Fruit fly (Drosophila melanogaster) whole organism, embryonic: ENCODE measurements around the gene CG46465.

Experiments used
- Awh ChIP-seq: fragments of 200-800 bp; sonication (Bioruptor generic); IDR thresholded peaks from 2 replicates; pipeline ENCODE4, ENCODE4 v1.3.6; 2022; ENCODE audit warnings: missing biosample characterization, missing genetic modification characterization
- B-H2 ChIP-seq: fragments of 200-800 bp; sonication (Bioruptor generic); optimal IDR thresholded peaks from 2 replicates; lab custom pipeline; 2018; ENCODE audit warnings: missing biosample characterization, mild to moderate bottlenecking, missing genetic modification characterization
- CG10321 ChIP-seq: fragments of 200-800 bp; sonication (Bioruptor generic); IDR thresholded peaks from 2 replicates; pipeline ENCODE4 v1.3.6; 2022; ENCODE audit warnings: missing biosample characterization, missing genetic modification characterization
- CG11560 ChIP-seq: fragments of 200-800 bp; sonication (Bioruptor generic); IDR thresholded peaks from 3 replicates; pipeline ENCODE4 v1.3.6; 2022; ENCODE audit warnings: missing biosample characterization, missing genetic modification characterization
- CG13424 ChIP-seq: fragments of 200-800 bp; sonication (Bioruptor generic); optimal IDR thresholded peaks from 2 replicates; lab custom pipeline; 2019; ENCODE audit warnings: missing biosample characterization, mild to moderate bottlenecking, missing genetic modification characterization, moderate library complexity
- CG13624 ChIP-seq: fragments of 200-800 bp; sonication (Bioruptor generic); optimal IDR thresholded peaks from 2 replicates; lab custom pipeline; 2016; ENCODE audit warnings: missing biosample characterization, missing genetic modification characterization
- CG14667 ChIP-seq: fragments of 200-800 bp; sonication (Bioruptor generic); IDR thresholded peaks from 2 replicates; pipeline ENCODE4 v1.3.6; 2022; ENCODE audit warnings: missing biosample characterization, missing genetic modification characterization
- CG17568 ChIP-seq: fragments of 200-800 bp; sonication (Bioruptor generic); optimal IDR thresholded peaks from 2 replicates; lab custom pipeline; 2018; ENCODE audit warnings: missing biosample characterization, mild to moderate bottlenecking, missing genetic modification characterization, moderate library complexity
- CG17802 ChIP-seq: fragments of 200-800 bp; sonication (Bioruptor generic); optimal IDR thresholded peaks from 2 replicates; lab custom pipeline; 2018; ENCODE audit warnings: missing biosample characterization, mild to moderate bottlenecking, missing genetic modification characterization, moderate library complexity
- CG2202 ChIP-seq: fragments of 200-800 bp; sonication (Bioruptor generic); optimal IDR thresholded peaks from 2 replicates; lab custom pipeline; 2018; ENCODE audit warnings: missing biosample characterization, mild to moderate bottlenecking, missing genetic modification characterization
- CG2678 ChIP-seq: fragments of 200-800 bp; sonication (Bioruptor generic); optimal IDR thresholded peaks from 3 replicates; lab custom pipeline; 2019; ENCODE audit warnings: missing biosample characterization, mild to moderate bottlenecking, missing genetic modification characterization, moderate library complexity
- CG32772 ChIP-seq: fragments of 200-800 bp; sonication (Bioruptor generic); IDR thresholded peaks from 2 replicates; pipeline ENCODE4 v1.3.6; 2022; ENCODE audit warnings: missing biosample characterization, missing genetic modification characterization
- CG33213 ChIP-seq: fragments of 200-800 bp; sonication (Bioruptor generic); optimal IDR thresholded peaks from 3 replicates; lab custom pipeline; 2016; ENCODE audit warnings: missing biosample characterization, missing genetic modification characterization
- CG34422 ChIP-seq: fragments of 200-800 bp; sonication (Bioruptor generic); IDR thresholded peaks from 3 replicates; pipeline ENCODE4 v1.3.6; 2022; ENCODE audit warnings: missing biosample characterization, missing genetic modification characterization
- CG42726 ChIP-seq: fragments of 200-800 bp; sonication (Bioruptor generic); IDR thresholded peaks from 2 replicates; pipeline ENCODE4 v1.3.6; 2022; ENCODE audit warnings: missing biosample characterization, missing genetic modification characterization; ENCODE audit not compliant: partially characterized antibody
- CG43689 ChIP-seq: fragments of 200-800 bp; sonication (Bioruptor generic); IDR thresholded peaks from 2 replicates; pipeline ENCODE4 v1.3.6; 2022; ENCODE audit warnings: missing biosample characterization, missing genetic modification characterization
- CG4854 ChIP-seq: fragments of 200-800 bp; sonication (Bioruptor generic); optimal IDR thresholded peaks from 2 replicates; lab custom pipeline; 2016; ENCODE audit warnings: missing biosample characterization, missing genetic modification characterization, inconsistent platforms
- CG8765 ChIP-seq: fragments of 200-800 bp; sonication (Bioruptor generic); IDR thresholded peaks from 2 replicates; pipeline ENCODE4 v1.3.6; 2022; ENCODE audit warnings: missing biosample characterization, missing genetic modification characterization
- CG8944 ChIP-seq: fragments of 200-800 bp; sonication (Bioruptor generic); optimal IDR thresholded peaks from 3 replicates; lab custom pipeline; 2016; ENCODE audit warnings: missing biosample characterization, missing genetic modification characterization
- CrebB ChIP-seq: fragments of 200-800 bp; sonication (Bioruptor generic); optimal IDR thresholded peaks from 3 replicates; lab custom pipeline; 2018; ENCODE audit warnings: missing biosample characterization, mild to moderate bottlenecking, missing genetic modification characterization
- H2.0 ChIP-seq: fragments of 200-800 bp; sonication (Bioruptor generic); IDR thresholded peaks from 2 replicates; pipeline ENCODE4 v1.3.6; 2022; ENCODE audit warnings: missing biosample characterization, missing genetic modification characterization
- Hmr ChIP-seq: fragments of 200-800 bp; sonication (Bioruptor generic); optimal IDR thresholded peaks from 3 replicates; lab custom pipeline; 2017; ENCODE audit warnings: mild to moderate bottlenecking, missing biosample characterization, missing genetic modification reagents, missing genetic modification characterization
- NC2α ChIP-seq: fragments of 200-800 bp; sonication (Bioruptor generic); optimal IDR thresholded peaks from 2 replicates; lab custom pipeline; 2016; ENCODE audit warnings: missing biosample characterization, missing genetic modification characterization
- Oli ChIP-seq: fragments of 200-800 bp; sonication (Bioruptor generic); optimal IDR thresholded peaks from 2 replicates; lab custom pipeline; 2018; ENCODE audit warnings: missing biosample characterization, mild to moderate bottlenecking, missing genetic modification characterization, moderate library complexity
- Rx ChIP-seq: fragments of 200-800 bp; sonication (Bioruptor generic); IDR thresholded peaks from 2 replicates; pipeline ENCODE4 v1.3.6; 2022; ENCODE audit warnings: missing biosample characterization, missing genetic modification characterization
- Sin3A ChIP-seq: fragments of >200 bp; optimal IDR thresholded peaks from 2 replicates; lab custom pipeline; 2018
- Stat92E ChIP-seq, 3 experiments: fragments of >200 bp in 2 of 3; fragments of 200-800 bp in 1 of 3; sonication (Bioruptor generic) in 1 of 3; optimal IDR thresholded peaks; 2 replicates each; lab custom pipeline; 2017 to 2019; ENCODE audit warnings: missing biosample characterization in 3 of 3, missing genetic modification characterization in 3 of 3, mild to moderate bottlenecking in 1 of 3, moderate library complexity in 1 of 3
- Taf1 ChIP-seq: fragments of 200-800 bp; sonication (Bioruptor generic); IDR thresholded peaks from 2 replicates; pipeline ENCODE4 v1.3.6; 2022; ENCODE audit warnings: missing biosample characterization, missing genetic modification characterization
- ac ChIP-seq: fragments of 200-800 bp; sonication (Bioruptor generic); optimal IDR thresholded peaks from 3 replicates; lab custom pipeline; 2017; ENCODE audit warnings: missing biosample characterization, mild to moderate bottlenecking, missing genetic modification characterization
- ato ChIP-seq: fragments of 200-800 bp; sonication (Bioruptor generic); IDR thresholded peaks from 2 replicates; pipeline ENCODE4 v1.3.6; 2022; ENCODE audit warnings: missing biosample characterization, missing genetic modification characterization; ENCODE audit not compliant: partially characterized antibody
- bigmax ChIP-seq: fragments of 200-800 bp; sonication (Bioruptor generic); optimal IDR thresholded peaks from 2 replicates; lab custom pipeline; 2018; ENCODE audit warnings: missing biosample characterization, mild to moderate bottlenecking, missing genetic modification characterization
- dysf ChIP-seq: fragments of 200-800 bp; sonication (Bioruptor generic); IDR thresholded peaks from 3 replicates; pipeline ENCODE4 v1.3.6; 2022; ENCODE audit warnings: missing biosample characterization, missing genetic modification characterization
- eve ChIP-seq, 2 experiments: fragments of >200 bp; optimal IDR thresholded peaks; 2 replicates each; lab custom pipeline; 2017; ENCODE audit warnings: missing biosample characterization in 2 of 2, missing genetic modification characterization in 2 of 2
- fu2 ChIP-seq: fragments of 200-800 bp; sonication (Bioruptor generic); optimal IDR thresholded peaks from 2 replicates; lab custom pipeline; 2016; ENCODE audit warnings: missing biosample characterization, missing genetic modification characterization
- gcm ChIP-seq: fragments of 200-800 bp; sonication (Bioruptor generic); optimal IDR thresholded peaks from 2 replicates; lab custom pipeline; 2019; ENCODE audit warnings: missing biosample characterization, mild to moderate bottlenecking, missing genetic modification characterization, moderate library complexity
- h ChIP-seq: fragments of >200 bp; optimal IDR thresholded peaks from 2 replicates; lab custom pipeline; 2017
- insv ChIP-seq, 2 experiments: fragments of 200-800 bp; sonication (Bioruptor generic); optimal IDR thresholded peaks; 3 replicates each; lab custom pipeline; 2016 to 2018; ENCODE audit warnings: missing biosample characterization in 2 of 2, missing genetic modification characterization in 2 of 2
- jumu ChIP-seq: fragments of 200-800 bp; sonication (Bioruptor generic); optimal IDR thresholded peaks from 3 replicates; lab custom pipeline; 2016; ENCODE audit warnings: missing biosample characterization, missing genetic modification characterization
- mirr ChIP-seq: fragments of 200-800 bp; sonication (Bioruptor generic); optimal IDR thresholded peaks from 3 replicates; lab custom pipeline; 2018; ENCODE audit warnings: missing biosample characterization, mild to moderate bottlenecking, missing genetic modification characterization
- mld ChIP-seq: fragments of 200-800 bp; sonication (Bioruptor generic); IDR thresholded peaks from 3 replicates; pipeline ENCODE4 v1.3.6; 2022; ENCODE audit warnings: missing biosample characterization, missing genetic modification characterization; ENCODE audit not compliant: partially characterized antibody
- peb ChIP-seq: fragments of 200-800 bp; sonication (Bioruptor generic); IDR thresholded peaks from 2 replicates; pipeline ENCODE4 v1.3.6; 2022; ENCODE audit warnings: missing biosample characterization, missing genetic modification characterization
- pho ChIP-seq: fragments of 200-800 bp; sonication (Bioruptor generic); optimal IDR thresholded peaks from 2 replicates; lab custom pipeline; 2016; ENCODE audit warnings: missing biosample characterization, missing genetic modification characterization
- prd ChIP-seq, 3 experiments: fragments of >200 bp in 2 of 3; fragments of 200-800 bp in 1 of 3; sonication (Bioruptor generic) in 1 of 3; optimal IDR thresholded peaks in 2 of 3; IDR thresholded peaks in 1 of 3; 2 replicates in 2 of 3; 3 replicates in 1 of 3; pipeline versions ENCODE4 v1.3.6 to Lab custom; 2017 to 2022; ENCODE audit warnings: missing biosample characterization in 1 of 3, missing genetic modification characterization in 1 of 3
- sim ChIP-seq: fragments of 200-800 bp; sonication (Bioruptor generic); IDR thresholded peaks from 2 replicates; pipeline ENCODE4 v1.3.6; 2022; ENCODE audit warnings: missing biosample characterization, missing genetic modification characterization
- slou ChIP-seq: fragments of 200-800 bp; sonication (Bioruptor generic); optimal IDR thresholded peaks from 3 replicates; lab custom pipeline; 2016; ENCODE audit warnings: missing biosample characterization, missing genetic modification characterization
- trh ChIP-seq: fragments of 200-800 bp; sonication (Bioruptor generic); optimal IDR thresholded peaks from 2 replicates; lab custom pipeline; 2016; ENCODE audit warnings: missing biosample characterization, missing genetic modification characterization
- vnd ChIP-seq: fragments of 200-800 bp; sonication (Bioruptor generic); IDR thresholded peaks from 3 replicates; pipeline ENCODE4 v1.3.6; 2022; ENCODE audit warnings: missing biosample characterization, missing genetic modification characterization; ENCODE audit not compliant: partially characterized antibody
- vvl ChIP-seq: fragments of 200-800 bp; sonication (Bioruptor generic); IDR thresholded peaks from 2 replicates; pipeline ENCODE4 v1.3.6; 2022; ENCODE audit warnings: missing biosample characterization, missing genetic modification characterization

Gene CG46465

dm6 chr2L:19021278-19022220 is 29.3 kb downstream of the CG46465 start (continued):
- TF ChIP-seq Stat92E (GFP tag; optimal IDR thresholded peaks at IDR 0.05; lab: Kevin White, UChicago) (peak in 1 of 3 experiments; percentile 19), CG8765 (GFP tag; lab: Robert Waterston, UW) (no peak), CG14667 (GFP tag; lab: Robert Waterston, UW) (peak; percentile 36), CG17568 (GFP tag; lab: Kevin White, UChicago) (peak; percentile 67), eve (GFP tag; optimal IDR thresholded peaks at IDR 0.05; lab: Kevin White, UChicago) (no peak), CG33213 (no peak), CG4854 (GFP tag; lab: Kevin White, UChicago) (peak; percentile 17), trh (GFP tag; lab: Kevin White, UChicago) (no peak), CG34422 (GFP tag; lab: Robert Waterston, UW) (0 out of 3 replicates have a peak, but pooled peaks have one; percentile 22), CG43689 (GFP tag; lab: Robert Waterston, UW) (peak; percentile 31; the same call in 1 of the 2 replicates), NC2α (GFP tag; lab: Kevin White, UChicago) (no peak), CG10321 (GFP tag; lab: Robert Waterston, UW) (no peak), vvl (GFP tag; lab: Robert Waterston, UW) (peak; percentile 76), CG11560 (tag; lab: Robert Waterston, UW) (0 out of 3 replicates have a peak, but pooled peaks have one; percentile 12), CG17802 (tag; lab: Kevin White, UChicago) (peak; percentile 16), CG2202 (tag; lab: Kevin White, UChicago) (peak; percentile 66), vnd (GFP tag; lab: Robert Waterston, UW) (no peak), bigmax (GFP tag; lab: Kevin White, UChicago) (no peak), CG2678 (tag; lab: Kevin White, UChicago) (peak; percentile 90), Rx (GFP tag; lab: Robert Waterston, UW) (no peak), gcm (peak; percentile 72), CG13424 (tag; lab: Kevin White, UChicago) (peak; percentile 89), sim (GFP tag; lab: Robert Waterston, UW) (no peak), CrebB (peak; percentile 65), CG32772 (GFP tag; lab: Robert Waterston, UW) (no peak), fu2 (GFP tag; lab: Kevin White, UChicago) (peak; percentile 4), CG13624 (peak; percentile 4), peb (GFP tag; lab: Robert Waterston, UW) (no peak; the same call in 1 of the 2 replicates), Sin3A (lab: Kevin White, UChicago) (no peak), Awh (GFP tag; lab: Robert Waterston, UW) (0 out of 2 replicates have a peak, but pooled peaks have one; percentile 34), mld (no peak), h (lab: Kevin White, UChicago) (no peak), insv (GFP tag; optimal IDR thresholded peaks at IDR 0.05; lab: Kevin White, UChicago) (peak in 1 of 2 experiments; percentile 44), ato (no peak), mirr (peak; percentile 49), ac (no peak), dysf (peak; percentile 87), Oli (peak; percentile 88), jumu (GFP tag; lab: Kevin White, UChicago) (peak; percentile 37), prd (optimal IDR thresholded peaks at IDR 0.05; lab: Kevin White, UChicago) (no peak), prd (GFP tag; IDR thresholded peaks at IDR 0.05; lab: Robert Waterston, UW) (peak; percentile 48; the same call in 2 of the 3 replicates), CG8944 (GFP tag; lab: Kevin White, UChicago) (no peak), Taf1 (GFP tag; lab: Robert Waterston, UW) (peak; percentile 27; the same call in 1 of the 2 replicates), H2.0 (GFP tag; lab: Robert Waterston, UW) (no peak; the same call in 1 of the 2 replicates), B-H2 (GFP tag; lab: Kevin White, UChicago) (peak; percentile 83), pho (peak; percentile 26), slou (GFP tag; lab: Kevin White, UChicago) (peak; percentile 27), Hmr (GFP tag; lab: Kevin White, UChicago) (peak; percentile 90), CG42726 (GFP tag; lab: Robert Waterston, UW) (no peak)
